Worm (Caenorhabditis elegans): ENCODE data around the gene fbxa-108.
"Not testable (repeated sequence)": the region's sequence is repeated elsewhere in the genome, so short reads cannot be mapped to it uniquely, and the experiment has no call there.

Gene fbxa-108

ce11 chrV:17610503-17610902 lies 48.7 kb downstream of the fbxa-108 start, which contains the start of gene Y6G8.15:
Gene Y6G8.15, minus strand, starts transcription at chrV:17610603.
- TF ChIP-seq lin-15B, mdl-1, daf-12 (tag; optimal IDR thresholded peaks at IDR 0.05): not testable (repeated sequence)

- TF ChIP-seq pha-4 (GFP tag; IDR thresholded peaks at IDR 0.05) (no peak), pha-4 (tag; optimal IDR thresholded peaks at IDR 0.05) (no peak), hmg-1.1 (GFP tag; IDR thresholded peaks at IDR 0.05) (no peak), dmd-8 (GFP tag; IDR thresholded peaks at IDR 0.05) (no peak), unc-62 (GFP tag; optimal IDR thresholded peaks at IDR 0.05 in 1 of 2) (no peak), unc-62 (tag; optimal IDR thresholded peaks at IDR 0.05) (no peak), saeg-2 (GFP tag; IDR thresholded peaks at IDR 0.05) (no peak), lim-7 (GFP tag; IDR thresholded peaks at IDR 0.05) (no peak), ceh-32 (tag; optimal IDR thresholded peaks at IDR 0.05; ENCODE audit: poor library complexity) (no peak), lsy-2 (tag; optimal IDR thresholded peaks at IDR 0.05) (no peak), hlh-11 (tag; optimal IDR thresholded peaks at IDR 0.05) (no peak), fos-1 (tag; optimal IDR thresholded peaks at IDR 0.05) (no peak), ZK546.5 (tag; optimal IDR thresholded peaks at IDR 0.05) (no peak), nhr-102 (tag; optimal IDR thresholded peaks at IDR 0.05) (no peak), ama-1 (optimal IDR thresholded peaks at IDR 0.05) (no peak), daf-19 (GFP tag; conservative IDR thresholded peaks at IDR 0.05) (no peak), aly-2 (tag; optimal IDR thresholded peaks at IDR 0.05) (no peak)
Measured at ce11 chrV:17607797-17608196, 51.4 kb downstream of the fbxa-108 start, which contains the start of gene srz-91. Gene srz-91, plus strand, starts transcription at chrV:17608097.

Data from whole organism, L4 larva.